Fruit fly (Drosophila melanogaster): ENCODE measurements around the gene CG18417.

CG18417 gene

DNA sequence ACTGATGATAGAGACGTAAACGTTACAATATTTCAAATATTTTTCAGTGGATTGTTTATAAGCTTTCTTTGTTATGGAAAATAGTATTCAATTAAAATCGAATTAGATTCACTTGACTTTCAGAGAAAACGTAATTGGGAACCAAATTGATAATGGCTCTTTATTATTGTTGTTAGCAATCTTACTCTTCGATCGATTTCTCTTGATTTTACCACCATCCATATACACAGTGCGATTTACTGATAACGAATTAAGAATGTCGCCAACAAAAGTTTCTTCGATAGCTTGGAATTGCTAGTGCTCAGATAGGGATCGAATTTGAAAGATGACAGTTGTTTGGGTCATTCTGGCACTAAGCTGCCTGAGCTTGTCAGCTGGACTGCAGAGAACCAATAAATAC, at the start of gene CG18417:
CG18417 (plus strand) TSS at position 301 of the 400 bp plus-strand sequence.
- TF ChIP-seq pad (GFP tag; optimal IDR thresholded peaks at IDR 0.05), result no peak
- TF ChIP-seq CG14711 (tag; optimal IDR thresholded peaks at IDR 0.05), result no peak
- TF ChIP-seq CG11617 (GFP tag; optimal IDR thresholded peaks at IDR 0.05), result no peak
- TF ChIP-seq Mnt (GFP tag; optimal IDR thresholded peaks at IDR 0.05), result no peak
- TF ChIP-seq CG33017 (tag; optimal IDR thresholded peaks at IDR 0.05), result no peak
- TF ChIP-seq Hr96 (GFP tag; optimal IDR thresholded peaks at IDR 0.05), result no peak
- TF ChIP-seq ovo (GFP tag; optimal IDR thresholded peaks at IDR 0.05), result no peak
- TF ChIP-seq CG1620 (GFP tag; optimal IDR thresholded peaks at IDR 0.05), result no peak
- no peak for TF ChIP-seq CG7045 (GFP tag; optimal IDR thresholded peaks at IDR 0.05)
- TF ChIP-seq tj (GFP tag; optimal IDR thresholded peaks at IDR 0.05), result no peak
- TF ChIP-seq CG7101 (tag; optimal IDR thresholded peaks at IDR 0.05), result no peak
- TF ChIP-seq Crg-1 (GFP tag; optimal IDR thresholded peaks at IDR 0.05), result no peak
- TF ChIP-seq cic (GFP tag; optimal IDR thresholded peaks at IDR 0.05), result no peak
- no peak for TF ChIP-seq CG5204 (GFP tag; optimal IDR thresholded peaks at IDR 0.05)
- no peak for TF ChIP-seq toe (GFP tag; optimal IDR thresholded peaks at IDR 0.05)
- TF ChIP-seq kay (GFP tag; ENCODE audit: borderline replicate concordance), result no peak
- TF ChIP-seq cnc (optimal IDR thresholded peaks at IDR 0.05), result no peak
- no peak for TF ChIP-seq CG12768 (GFP tag; optimal IDR thresholded peaks at IDR 0.05)

DNA sequence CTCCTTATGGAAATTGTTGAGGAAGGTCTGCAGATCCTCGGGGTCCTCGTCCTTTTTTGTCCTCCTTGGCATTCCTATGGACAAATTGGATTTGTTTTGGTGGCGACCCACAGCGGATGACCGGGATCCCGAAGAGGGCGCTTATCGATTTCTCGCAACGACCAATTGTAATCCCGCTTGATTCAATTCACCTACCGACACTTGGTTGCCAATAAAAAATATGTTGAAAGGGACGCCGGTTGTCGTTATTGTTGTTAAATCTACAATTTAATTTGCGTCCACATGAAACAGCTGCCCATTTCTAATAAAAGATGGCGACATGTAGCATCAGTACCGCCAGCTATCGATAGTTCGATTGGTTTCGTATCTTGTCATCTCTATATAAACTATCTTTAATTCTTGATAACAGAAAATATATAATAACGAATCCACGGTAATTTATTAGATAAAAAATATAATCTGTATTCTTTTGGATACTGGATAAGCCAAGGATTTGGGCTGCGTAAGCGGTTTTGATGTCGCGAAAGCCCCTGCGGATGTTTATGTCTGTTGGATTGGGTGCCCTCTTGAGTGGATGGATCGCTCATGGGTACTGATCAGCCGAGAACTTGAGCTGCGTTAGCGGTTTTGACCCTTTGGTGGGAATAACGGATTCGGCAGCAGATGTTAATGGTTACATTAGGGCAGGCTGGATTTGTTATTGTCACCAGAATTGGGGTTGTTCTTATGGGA, 43.3 kb upstream of the CG18417 start, which contains the start of gene CTCF:
CTCF (minus strand) TSS at position 328 of the 732 bp plus-strand sequence.
- TF ChIP-seq Crg-1 (GFP tag; optimal IDR thresholded peaks at IDR 0.05), result no peak
- peak; percentile 29 for TF ChIP-seq CG7101 (tag; optimal IDR thresholded peaks at IDR 0.05)
- peak; percentile 43 for TF ChIP-seq bab1 (GFP tag; optimal IDR thresholded peaks at IDR 0.05)
- no peak for TF ChIP-seq ovo (GFP tag; optimal IDR thresholded peaks at IDR 0.05)
- peak; percentile 53 for TF ChIP-seq pad (GFP tag; optimal IDR thresholded peaks at IDR 0.05)
- TF ChIP-seq Mnt (GFP tag; optimal IDR thresholded peaks at IDR 0.05), result peak; percentile 40
- peak; percentile 49 for TF ChIP-seq tj (GFP tag; optimal IDR thresholded peaks at IDR 0.05)
- peak; percentile 31 for TF ChIP-seq CG11617 (GFP tag; optimal IDR thresholded peaks at IDR 0.05)
- TF ChIP-seq toe (GFP tag; optimal IDR thresholded peaks at IDR 0.05), result no peak
- TF ChIP-seq cic (GFP tag; optimal IDR thresholded peaks at IDR 0.05), result peak; percentile 22
- TF ChIP-seq CG1620 (GFP tag; optimal IDR thresholded peaks at IDR 0.05), result no peak
- TF ChIP-seq cnc (optimal IDR thresholded peaks at IDR 0.05), result no peak
- TF ChIP-seq CG33017 (tag; optimal IDR thresholded peaks at IDR 0.05), result no peak
- TF ChIP-seq CG12768 (GFP tag; optimal IDR thresholded peaks at IDR 0.05), result no peak
- TF ChIP-seq CG7045 (GFP tag; optimal IDR thresholded peaks at IDR 0.05), result no peak
- peak; percentile 22 for TF ChIP-seq CG14711 (tag; optimal IDR thresholded peaks at IDR 0.05)
- TF ChIP-seq Clk (GFP tag; optimal IDR thresholded peaks at IDR 0.05), result no peak
- TF ChIP-seq CG5204 (GFP tag; optimal IDR thresholded peaks at IDR 0.05), result no peak

DNA sequence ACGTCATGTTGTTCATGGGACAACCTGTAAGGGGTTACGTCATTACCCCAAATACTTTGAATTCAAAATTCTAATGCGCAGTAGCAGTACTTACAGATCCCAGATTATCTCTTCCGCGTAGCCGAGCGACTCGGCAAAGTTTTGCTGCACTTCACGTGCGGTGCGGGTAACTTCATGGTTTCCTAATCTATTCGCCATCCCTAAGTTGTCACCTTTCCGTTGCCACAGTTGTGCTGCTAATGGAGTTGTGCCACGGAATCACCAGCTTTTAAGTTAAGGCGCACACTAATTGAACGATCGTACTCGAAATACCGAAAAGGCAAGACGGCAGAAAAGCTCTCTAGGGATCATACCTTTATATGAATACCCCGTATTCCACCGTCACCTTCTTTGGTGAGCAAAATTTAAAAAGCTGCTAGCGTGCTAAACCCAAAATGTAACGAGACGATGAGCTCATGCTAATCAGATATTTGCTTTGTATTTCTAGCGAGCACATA, 40.0 kb upstream of the CG18417 start, which contains the start of gene pst:
pst (minus strand) TSS at position 437 of the 497 bp plus-strand sequence.
- TF ChIP-seq Clk (GFP tag; optimal IDR thresholded peaks at IDR 0.05), result no peak
- TF ChIP-seq toe (GFP tag; optimal IDR thresholded peaks at IDR 0.05), result no peak
- TF ChIP-seq bab1 (GFP tag; optimal IDR thresholded peaks at IDR 0.05), result peak; percentile 10
- no peak for TF ChIP-seq kay (GFP tag; ENCODE audit: borderline replicate concordance)
- TF ChIP-seq CG14711 (tag; optimal IDR thresholded peaks at IDR 0.05), result no peak
- peak; percentile 56 for TF ChIP-seq Mnt (GFP tag; optimal IDR thresholded peaks at IDR 0.05)
- peak; percentile 53 for TF ChIP-seq Hr96 (GFP tag; optimal IDR thresholded peaks at IDR 0.05)
- no peak for TF ChIP-seq cnc (optimal IDR thresholded peaks at IDR 0.05)
- TF ChIP-seq Crg-1 (GFP tag; optimal IDR thresholded peaks at IDR 0.05), result no peak
- no peak for TF ChIP-seq tj (GFP tag; optimal IDR thresholded peaks at IDR 0.05)
- TF ChIP-seq CG33017 (tag; optimal IDR thresholded peaks at IDR 0.05), result peak; percentile 12
- TF ChIP-seq CG7101 (tag; optimal IDR thresholded peaks at IDR 0.05), result peak; percentile 43
- TF ChIP-seq pad (GFP tag; optimal IDR thresholded peaks at IDR 0.05), result no peak
- TF ChIP-seq CG1620 (GFP tag; optimal IDR thresholded peaks at IDR 0.05), result peak; percentile 46
- TF ChIP-seq CG7045 (GFP tag; optimal IDR thresholded peaks at IDR 0.05), result no peak
- TF ChIP-seq CG12768 (GFP tag; optimal IDR thresholded peaks at IDR 0.05), result no peak
- peak; percentile 39 for TF ChIP-seq CG11617 (GFP tag; optimal IDR thresholded peaks at IDR 0.05)
- TF ChIP-seq cic (GFP tag; optimal IDR thresholded peaks at IDR 0.05), result no peak
- TF ChIP-seq ovo (GFP tag; optimal IDR thresholded peaks at IDR 0.05), result no peak
- TF ChIP-seq CG5204 (GFP tag; optimal IDR thresholded peaks at IDR 0.05), result no peak

DNA sequence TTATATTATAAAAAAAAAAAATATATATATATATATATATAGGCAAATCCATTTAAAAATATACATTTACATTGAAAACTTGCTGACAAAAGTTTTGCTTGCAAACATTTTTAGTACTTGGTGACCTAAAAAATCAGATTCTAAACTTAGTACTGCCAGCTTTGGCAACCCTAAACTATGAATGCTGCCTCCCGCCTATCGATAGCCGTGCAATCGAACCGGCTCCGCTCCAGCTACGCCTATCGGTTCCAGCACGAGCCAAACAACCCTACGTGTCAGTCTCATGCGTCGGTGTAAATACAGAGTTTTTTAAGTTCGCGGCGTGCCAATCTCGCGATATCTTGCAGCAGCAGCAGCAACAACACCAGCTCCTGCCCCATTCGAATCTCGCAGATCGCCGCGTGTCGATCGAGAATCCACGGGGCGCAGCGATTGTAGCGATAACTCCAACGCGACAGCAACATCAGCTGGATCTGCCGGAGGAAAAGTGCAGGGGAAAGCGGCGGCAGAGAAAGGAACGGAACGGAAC, 39.5 kb upstream of the CG18417 start, which contains the start of gene Sec63:
Sec63 (plus strand) TSS at position 238 of the 529 bp plus-strand sequence.
- TF ChIP-seq toe (GFP tag; optimal IDR thresholded peaks at IDR 0.05), result no peak
- TF ChIP-seq Mnt (GFP tag; optimal IDR thresholded peaks at IDR 0.05), result peak; percentile 12
- peak; percentile 42 for TF ChIP-seq pad (GFP tag; optimal IDR thresholded peaks at IDR 0.05)
- TF ChIP-seq Hr96 (GFP tag; optimal IDR thresholded peaks at IDR 0.05), result peak; percentile 46
- peak; percentile 5 for TF ChIP-seq CG11617 (GFP tag; optimal IDR thresholded peaks at IDR 0.05)
- TF ChIP-seq CG1620 (GFP tag; optimal IDR thresholded peaks at IDR 0.05), result peak; percentile 40
- TF ChIP-seq Clk (GFP tag; optimal IDR thresholded peaks at IDR 0.05), result no peak
- TF ChIP-seq CG12768 (GFP tag; optimal IDR thresholded peaks at IDR 0.05), result no peak
- peak; percentile 49 for TF ChIP-seq ovo (GFP tag; optimal IDR thresholded peaks at IDR 0.05)
- peak; percentile 98 for TF ChIP-seq CG14711 (tag; optimal IDR thresholded peaks at IDR 0.05)

DNA sequence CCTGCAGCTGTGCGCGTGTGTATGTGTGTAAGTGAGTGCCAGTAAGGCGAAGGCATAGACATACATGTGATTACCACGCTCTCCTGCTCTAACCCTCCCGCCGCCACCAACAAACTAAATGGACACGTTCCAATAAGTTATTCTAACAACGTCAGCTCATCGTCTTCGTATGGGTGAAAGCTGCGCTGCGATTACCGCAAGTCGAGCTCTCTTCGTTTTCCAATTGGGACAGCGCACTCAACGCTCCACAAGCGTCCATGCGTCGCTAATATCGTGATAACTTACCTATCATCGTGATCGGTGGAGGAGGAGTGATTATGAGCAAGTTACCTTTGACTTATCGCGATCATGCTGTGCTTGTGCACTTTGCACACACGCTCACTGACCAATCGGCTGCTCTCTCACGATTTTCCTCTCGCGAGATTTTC, 38.8 kb upstream of the CG18417 start:
- TF ChIP-seq tj (GFP tag; optimal IDR thresholded peaks at IDR 0.05) (peak; percentile 88), CG7101 (tag; optimal IDR thresholded peaks at IDR 0.05) (peak; percentile 27), cic (GFP tag; optimal IDR thresholded peaks at IDR 0.05) (peak; percentile 86), CG7045 (GFP tag; optimal IDR thresholded peaks at IDR 0.05) (peak; percentile 32), ovo (GFP tag; optimal IDR thresholded peaks at IDR 0.05) (peak; percentile 26), CG5204 (GFP tag; optimal IDR thresholded peaks at IDR 0.05) (no peak), Clk (GFP tag; optimal IDR thresholded peaks at IDR 0.05) (no peak), CG1620 (GFP tag; optimal IDR thresholded peaks at IDR 0.05) (no peak), CG11617 (GFP tag; optimal IDR thresholded peaks at IDR 0.05) (no peak), Crg-1 (GFP tag; optimal IDR thresholded peaks at IDR 0.05) (no peak), Hr96 (GFP tag; optimal IDR thresholded peaks at IDR 0.05) (no peak), pad (GFP tag; optimal IDR thresholded peaks at IDR 0.05) (peak; percentile 57), cnc (optimal IDR thresholded peaks at IDR 0.05) (no peak), bab1 (GFP tag; optimal IDR thresholded peaks at IDR 0.05) (peak; percentile 52), kay (GFP tag; ENCODE audit: borderline replicate concordance) (no peak), Mnt (GFP tag; optimal IDR thresholded peaks at IDR 0.05) (peak; percentile 93), CG33017 (tag; optimal IDR thresholded peaks at IDR 0.05) (peak; percentile 70), CG14711 (tag; optimal IDR thresholded peaks at IDR 0.05) (no peak), toe (GFP tag; optimal IDR thresholded peaks at IDR 0.05) (no peak), CG12768 (GFP tag; optimal IDR thresholded peaks at IDR 0.05) (peak; percentile 71)
